Worm (Caenorhabditis elegans): ENCODE results near the gene atln-1.
A peak's percentile ranks its signal among the peaks of the same experiment; 100 is the strongest.
"Not testable (repeated sequence)": the region's sequence is repeated elsewhere in the genome, so short reads cannot be mapped to it uniquely, and the experiment has no call there.

Gene atln-1

DNA sequence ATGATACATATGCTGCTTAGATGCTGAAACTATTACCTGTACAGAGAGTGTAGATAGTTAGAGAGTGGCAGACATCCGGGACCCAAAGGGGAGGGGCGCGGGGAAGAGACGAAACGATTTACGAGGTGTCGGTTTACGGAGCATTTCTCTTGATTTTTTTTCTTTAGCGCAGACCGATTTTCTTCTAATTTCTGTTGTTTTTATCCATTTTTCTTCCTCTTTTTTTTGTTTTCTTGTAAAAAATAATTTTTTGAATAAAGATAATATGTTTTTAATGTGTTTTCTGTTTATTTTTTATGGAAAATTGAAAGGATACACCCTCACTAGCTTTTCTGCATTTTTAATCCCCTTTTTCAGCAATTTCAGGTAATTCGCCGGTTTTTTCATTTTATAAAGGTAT is 10.6 kb upstream of the atln-1 start, which contains the start of gene Y54G2A.72:
Y54G2A.72 (plus strand) TSS at position 301 of the 400 bp plus-strand sequence.
- not testable (repeated sequence) for TF ChIP-seq hlh-15 (tag; optimal IDR thresholded peaks at IDR 0.05); rnt-1 (tag; optimal IDR thresholded peaks at IDR 0.05); sox-2 (GFP tag; IDR thresholded peaks at IDR 0.05)

DNA sequence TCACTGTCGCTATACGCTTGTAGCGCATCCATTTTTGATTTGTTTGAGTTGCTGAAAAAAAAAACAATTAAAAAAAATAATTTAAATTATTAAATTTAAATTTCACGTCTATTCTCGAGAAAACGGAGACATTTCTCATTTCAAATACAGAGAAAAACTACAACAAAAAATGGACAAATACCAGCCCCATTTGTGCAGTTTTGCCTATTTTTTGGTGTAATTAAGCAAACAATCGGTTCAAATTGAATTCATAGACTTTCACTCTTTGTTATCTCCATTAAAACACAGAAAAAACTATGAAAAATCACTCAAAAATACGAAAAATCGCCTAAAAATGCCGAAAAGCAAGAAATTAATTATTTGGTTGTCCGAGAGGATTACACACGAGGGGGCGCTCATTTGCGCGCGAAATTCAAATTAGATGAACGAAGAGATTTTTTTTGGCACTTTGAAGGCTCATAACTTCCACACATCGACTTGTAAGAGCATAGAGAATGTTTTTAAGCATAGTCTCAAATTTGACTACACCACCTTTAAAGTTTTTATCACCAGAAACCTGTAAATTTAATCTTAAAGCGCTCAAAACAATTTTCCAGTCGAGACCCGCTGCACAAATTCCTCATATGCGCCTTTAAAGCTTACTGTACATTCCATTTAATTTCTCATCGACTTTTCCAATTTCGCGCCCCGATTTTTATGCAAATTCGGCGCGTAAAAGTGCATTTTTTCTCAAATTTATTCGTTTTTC is 5.5 kb upstream of the atln-1 start, which contains the start of gene Y54G2A.12:
Y54G2A.12 (minus strand) TSS at position 51 of the 748 bp plus-strand sequence.
- TF ChIP-seq nfya-1 (tag; optimal IDR thresholded peaks at IDR 0.05) (no peak), ceh-14 (tag; optimal IDR thresholded peaks at IDR 0.05) (no peak), dve-1 (tag; optimal IDR thresholded peaks at IDR 0.05) (no peak), rnt-1 (tag; optimal IDR thresholded peaks at IDR 0.05) (no peak), pha-2 (tag; optimal IDR thresholded peaks at IDR 0.05) (no peak), K02D7.2 (tag; optimal IDR thresholded peaks at IDR 0.05) (no peak), elt-2 (tag; optimal IDR thresholded peaks at IDR 0.05) (no peak), pha-4 (tag; optimal IDR thresholded peaks at IDR 0.05) (no peak), ceh-48 (tag; optimal IDR thresholded peaks at IDR 0.05) (no peak), ceh-45 (GFP tag; IDR thresholded peaks at IDR 0.05) (no peak), T23F11.4 (GFP tag; optimal IDR thresholded peaks at IDR 0.05) (no peak), unc-86 (tag; optimal IDR thresholded peaks at IDR 0.05) (no peak), C08G9.2 (tag; optimal IDR thresholded peaks at IDR 0.05) (no peak), nhr-11 (tag; optimal IDR thresholded peaks at IDR 0.05) (no peak), eyg-1 (tag; optimal IDR thresholded peaks at IDR 0.05) (no peak), ztf-16 (tag; optimal IDR thresholded peaks at IDR 0.05) (no peak)

DNA sequence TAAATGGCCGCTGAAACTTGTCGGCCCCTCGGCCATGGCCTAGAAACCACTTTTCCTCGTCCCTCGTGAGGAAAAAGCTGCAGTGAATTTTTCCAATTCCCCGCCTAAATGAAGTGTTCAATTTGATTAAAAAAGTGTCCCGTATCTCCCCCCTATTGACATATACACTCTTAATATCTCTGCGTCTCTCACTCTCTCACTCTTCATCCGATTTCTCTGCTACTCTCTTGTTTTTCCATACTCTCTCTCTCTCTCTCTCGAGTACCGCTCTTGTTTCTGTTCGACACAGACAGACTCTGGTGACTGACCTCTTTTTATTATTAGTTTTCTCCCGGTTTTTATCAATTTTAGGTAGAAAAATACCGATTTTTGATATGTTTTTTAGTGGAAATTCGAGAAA is 3.4 kb upstream of the atln-1 start:
- TF ChIP-seq unc-55 (GFP tag; optimal IDR thresholded peaks at IDR 0.05), result peak; percentile 14
- no peak for TF ChIP-seq elt-2 (tag; optimal IDR thresholded peaks at IDR 0.05)
- TF ChIP-seq nfya-1 (tag; optimal IDR thresholded peaks at IDR 0.05), result peak; percentile 44
- peak; percentile 71 for TF ChIP-seq unc-42 (tag; optimal IDR thresholded peaks at IDR 0.05)

DNA sequence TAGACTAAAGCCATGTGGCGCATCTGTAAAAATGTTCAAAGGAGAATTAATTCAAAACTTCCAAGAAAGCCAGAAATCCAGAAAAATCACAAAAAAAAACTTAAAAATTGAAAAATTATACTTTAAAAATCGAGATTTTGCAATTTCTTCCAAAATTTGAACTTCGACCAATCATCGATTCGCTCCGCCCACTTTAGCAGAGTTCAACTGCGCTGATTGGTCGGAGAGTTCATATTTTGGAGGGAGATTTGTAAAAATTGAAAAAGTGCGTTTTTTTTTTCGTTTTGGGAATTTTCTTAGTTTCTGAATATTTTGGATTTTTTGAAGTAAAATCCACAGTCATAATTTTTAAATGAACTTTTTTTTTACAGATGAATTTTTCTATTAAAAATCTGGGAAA is 5.5 kb downstream of the atln-1 start:
- TF ChIP-seq nfya-1 (tag; optimal IDR thresholded peaks at IDR 0.05) (peak; percentile 72), lin-11 (tag; optimal IDR thresholded peaks at IDR 0.05) (no peak), unc-86 (tag; optimal IDR thresholded peaks at IDR 0.05) (no peak)

DNA sequence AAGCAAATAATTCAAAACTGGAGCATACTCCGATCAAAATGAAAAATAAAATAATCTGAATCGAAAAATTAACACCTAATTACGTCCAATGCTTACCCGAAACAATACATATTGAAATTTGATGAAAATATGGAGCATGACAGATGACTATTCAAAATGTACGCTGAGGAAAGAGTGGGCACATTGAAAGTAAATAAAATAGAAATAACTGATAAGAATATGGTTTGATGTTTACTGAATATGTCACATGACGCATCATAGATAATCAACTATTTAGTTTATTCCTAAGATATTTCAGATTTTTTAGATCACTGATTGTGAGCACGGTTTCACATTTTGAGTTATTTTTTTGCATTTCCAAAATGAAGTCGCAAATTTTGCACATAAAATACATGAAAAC is 9.8 kb downstream of the atln-1 start, which contains the start of gene Y54G2A.52:
Y54G2A.52 (minus strand) TSS at position 348 of the 400 bp plus-strand sequence.
- TF ChIP-seq ceh-45 (GFP tag; IDR thresholded peaks at IDR 0.05) (no peak), elt-2 (tag; optimal IDR thresholded peaks at IDR 0.05) (peak; percentile 14), lim-6 (tag; optimal IDR thresholded peaks at IDR 0.05) (no peak), unc-86 (tag; optimal IDR thresholded peaks at IDR 0.05) (no peak), sox-4 (tag; optimal IDR thresholded peaks at IDR 0.05) (no peak), hlh-6 (tag; optimal IDR thresholded peaks at IDR 0.05) (no peak)

DNA sequence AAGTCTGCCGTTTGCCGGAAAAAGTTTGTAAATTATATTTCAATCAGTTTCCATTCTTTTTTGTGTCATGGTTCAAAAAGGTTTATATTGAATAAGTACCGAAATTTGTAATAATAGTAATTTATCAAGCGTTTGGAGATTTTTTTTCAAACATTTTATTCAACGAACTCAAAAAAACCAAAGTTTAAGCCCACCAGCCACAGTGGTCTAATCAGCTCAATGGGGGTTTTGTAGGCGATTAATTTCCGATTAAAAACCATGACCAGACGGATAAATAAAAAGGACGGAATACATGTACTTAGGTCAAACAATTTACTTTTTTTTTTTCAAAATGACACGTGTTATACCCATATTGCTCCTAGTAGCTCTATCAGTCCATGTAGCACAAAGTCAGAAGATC is 10.9 kb downstream of the atln-1 start, which contains the start of gene Y54G2A.10:
Y54G2A.10 (plus strand) TSS at position 301 of the 400 bp plus-strand sequence.
- no peak for TF ChIP-seq K02D7.2 (tag; optimal IDR thresholded peaks at IDR 0.05)
- TF ChIP-seq ceh-6 (GFP tag; optimal IDR thresholded peaks at IDR 0.05), result no peak
- no peak for TF ChIP-seq ceh-9 (tag; optimal IDR thresholded peaks at IDR 0.05)
- no peak for TF ChIP-seq gmeb-2 (tag; optimal IDR thresholded peaks at IDR 0.05)

DNA sequence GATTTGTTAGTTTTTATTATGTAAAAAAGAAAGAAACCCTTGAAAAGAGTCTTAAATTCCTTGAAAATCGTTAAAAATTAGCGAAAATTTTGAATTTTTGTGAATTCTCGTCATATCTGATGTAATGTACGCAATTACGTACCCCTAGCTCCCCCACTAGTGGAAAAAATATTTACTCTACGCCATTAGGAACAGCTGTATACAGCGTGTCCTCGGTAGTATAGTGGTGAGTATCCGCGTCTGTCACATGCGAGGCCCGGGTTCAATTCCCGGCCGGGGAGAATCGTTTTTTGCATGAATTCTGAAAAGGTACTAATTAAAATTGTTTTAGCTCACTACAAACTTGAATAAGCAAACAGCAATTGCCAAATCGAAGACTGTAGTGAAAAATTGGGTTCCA is 11.4 kb downstream of the atln-1 start:
- no peak for TF ChIP-seq ceh-30 (tag; optimal IDR thresholded peaks at IDR 0.05)
- no peak for TF ChIP-seq ceh-24 (tag; optimal IDR thresholded peaks at IDR 0.05)
- TF ChIP-seq odd-2 (tag; optimal IDR thresholded peaks at IDR 0.05), result no peak
- no peak for TF ChIP-seq che-1 (tag; optimal IDR thresholded peaks at IDR 0.05)
- no peak for TF ChIP-seq mec-3 (tag; optimal IDR thresholded peaks at IDR 0.05; ENCODE audit: borderline replicate concordance)
- TF ChIP-seq lim-6 (tag; optimal IDR thresholded peaks at IDR 0.05), result no peak
- no peak for TF ChIP-seq ceh-31 (tag; optimal IDR thresholded peaks at IDR 0.05)
- TF ChIP-seq tbx-7 (tag; optimal IDR thresholded peaks at IDR 0.05), result no peak
- TF ChIP-seq pat-9 (tag; optimal IDR thresholded peaks at IDR 0.05), result no peak
- no peak for TF ChIP-seq F13H6.1 (tag; optimal IDR thresholded peaks at IDR 0.05)
- no peak for TF ChIP-seq ceh-22 (tag; optimal IDR thresholded peaks at IDR 0.05)
- TF ChIP-seq ceh-34 (tag; optimal IDR thresholded peaks at IDR 0.05), result no peak
- TF ChIP-seq unc-42 (tag; optimal IDR thresholded peaks at IDR 0.05), result no peak
- no peak for TF ChIP-seq ahr-1 (tag; optimal IDR thresholded peaks at IDR 0.05)
- no peak for TF ChIP-seq ceh-14 (tag; optimal IDR thresholded peaks at IDR 0.05)
- no peak for TF ChIP-seq ztf-16 (tag; optimal IDR thresholded peaks at IDR 0.05)
